Fruit fly (Drosophila melanogaster) whole organism, larva: Measurements from ENCODE around the gene Toll-6.

ENCODE experiments used
- noc ChIP-seq: fragments of 200-800 bp; sonication (Bioruptor generic); optimal IDR thresholded peaks from 3 replicates; lab custom pipeline; 2019; ENCODE audit warnings: missing biosample characterization, mild to moderate bottlenecking, missing genetic modification characterization, moderate library complexity

Toll-6 gene

DNA sequence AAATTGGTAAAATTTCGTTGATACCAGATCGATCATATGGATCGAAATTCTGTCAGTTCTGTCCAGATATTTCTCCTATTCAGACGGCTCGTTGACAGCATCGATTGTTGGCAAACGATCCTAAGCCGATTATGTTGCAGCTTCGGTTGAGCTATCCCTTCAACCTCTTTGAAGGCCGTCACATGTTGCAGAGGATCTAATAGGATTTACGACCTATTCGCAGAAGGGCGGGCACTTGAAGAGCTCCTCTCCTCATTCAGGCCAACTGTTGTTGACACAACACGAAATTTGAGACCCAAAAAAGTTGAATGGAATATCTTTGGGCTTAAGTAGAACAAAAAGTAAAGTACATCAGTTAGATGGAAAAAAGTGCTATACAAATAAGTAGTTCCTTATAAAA, 14.3 kb upstream of the Toll-6 start:
- TF ChIP-seq noc (tag; lab: Kevin White, UChicago) = no peak

DNA sequence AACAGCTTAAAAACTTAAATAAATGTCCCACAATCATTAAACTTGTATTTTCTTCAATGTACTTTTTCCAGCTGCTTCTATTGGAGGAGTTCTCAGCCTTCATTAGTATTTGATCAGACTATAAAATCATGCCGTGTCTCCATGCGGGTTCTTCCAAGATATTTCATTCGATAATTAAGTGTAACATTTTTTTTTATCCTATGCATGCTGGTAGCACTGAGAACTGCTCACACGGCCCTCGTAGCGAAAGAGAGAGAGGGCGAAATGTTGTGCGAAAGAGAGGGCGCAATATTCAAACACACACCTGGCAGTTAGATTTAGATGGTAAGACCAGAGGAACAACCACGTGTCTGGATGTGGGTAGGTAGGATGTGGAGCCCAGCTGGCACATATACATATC, 11.0 kb upstream of the Toll-6 start:
- no peak for TF ChIP-seq noc (tag; lab: Kevin White, UChicago)

DNA sequence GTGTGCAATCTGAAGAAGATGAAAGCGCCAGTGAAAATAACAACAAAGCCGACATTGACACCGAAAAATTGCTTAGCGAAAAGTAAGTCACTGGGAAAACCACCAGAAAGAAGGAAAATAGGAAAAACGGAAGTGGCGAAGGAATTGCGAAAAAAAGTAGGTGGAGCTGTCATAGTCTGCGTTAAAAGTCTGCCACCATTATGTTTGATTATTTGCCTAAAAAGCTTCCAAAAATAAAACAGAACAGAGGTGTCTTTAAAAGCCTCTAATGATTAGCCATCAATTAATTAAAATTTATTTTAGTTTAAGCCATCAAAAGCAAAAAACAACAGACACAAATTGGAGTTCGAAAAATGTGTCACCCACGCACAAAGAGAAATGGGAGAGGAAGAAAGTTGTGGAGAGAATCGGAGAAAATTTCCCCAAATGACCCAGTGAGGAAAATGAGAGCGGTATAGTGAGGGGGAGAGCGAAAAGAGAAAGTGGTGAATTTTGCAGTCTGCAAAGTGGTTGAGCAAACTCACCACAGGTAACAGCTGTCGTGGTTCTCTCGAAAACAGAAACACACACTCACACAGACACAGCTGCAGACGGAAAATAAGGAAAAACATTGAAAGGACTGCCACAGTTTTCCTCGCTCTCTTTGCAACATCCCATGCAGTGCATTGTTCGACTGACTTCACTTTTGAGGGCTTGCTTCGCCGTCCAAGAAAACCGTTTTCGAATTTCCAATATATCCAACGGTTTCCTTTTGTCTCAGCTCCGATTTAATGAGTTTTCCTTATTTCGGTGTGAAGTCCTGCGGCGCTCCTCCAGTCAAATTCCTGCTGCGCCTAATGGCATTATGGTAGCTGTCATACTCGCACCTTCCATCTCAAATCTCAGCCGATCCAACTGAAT, 7.0 kb upstream of the Toll-6 start:
- TF ChIP-seq noc (tag; lab: Kevin White, UChicago) = no peak

DNA sequence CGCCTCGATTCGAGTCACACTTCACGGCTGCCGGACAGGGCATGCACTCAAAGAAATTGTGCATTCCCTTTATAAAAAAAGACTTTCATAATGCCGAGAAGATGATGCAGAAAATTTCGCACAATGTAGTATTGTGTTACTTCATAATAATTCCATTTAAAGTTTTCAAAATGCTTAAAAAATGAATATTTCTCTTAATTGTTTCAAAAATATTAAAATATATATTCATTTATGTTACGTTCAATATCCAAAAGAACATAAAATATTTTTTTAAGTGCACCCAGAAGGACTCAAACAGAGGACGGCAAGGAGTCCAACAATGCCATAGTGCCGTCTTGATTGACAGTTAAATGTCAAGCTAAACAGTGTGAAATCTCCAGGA, 6.3 kb upstream of the Toll-6 start:
- no peak for TF ChIP-seq noc (tag; lab: Kevin White, UChicago)

DNA sequence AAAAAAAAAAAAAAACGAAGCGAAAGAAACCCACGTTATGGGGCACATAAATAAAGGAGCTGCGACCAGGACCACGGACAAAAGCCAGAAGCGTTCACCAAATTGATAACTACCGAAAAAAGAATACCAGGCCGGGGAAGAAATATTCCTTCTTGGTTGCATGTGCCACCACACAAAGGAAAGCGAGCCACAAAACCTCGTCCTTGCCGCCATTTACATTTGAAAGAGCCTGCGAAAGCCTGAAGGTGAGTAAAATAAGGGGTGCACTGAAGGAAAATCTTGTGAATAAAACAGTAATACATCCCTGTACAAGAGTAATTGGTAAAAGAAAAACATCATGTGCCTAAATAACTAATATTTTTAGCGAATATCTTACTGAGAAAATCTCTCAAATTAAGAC, 1.9 kb upstream of the Toll-6 start:
- no peak for TF ChIP-seq noc (tag; lab: Kevin White, UChicago)

DNA sequence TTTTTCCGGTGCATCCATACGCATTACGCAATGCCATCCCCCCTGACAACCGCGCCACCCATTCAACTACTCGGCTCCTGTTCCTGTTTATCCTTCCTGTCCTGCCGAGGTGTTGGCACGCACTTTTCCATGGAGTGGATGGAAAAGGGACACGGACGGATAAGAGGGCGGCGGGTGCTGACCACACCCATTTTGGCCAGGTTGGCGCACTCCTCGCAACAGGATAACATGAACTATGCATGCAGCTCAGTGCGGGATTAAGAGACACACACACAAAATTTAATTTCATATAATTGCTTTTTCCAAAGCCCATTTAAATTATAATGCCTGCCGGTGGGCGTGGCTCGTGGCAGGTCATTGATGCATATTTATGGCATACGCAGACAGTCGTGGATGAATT, 8.4 kb downstream of the Toll-6 start:
- TF ChIP-seq noc (tag; lab: Kevin White, UChicago) = no peak

DNA sequence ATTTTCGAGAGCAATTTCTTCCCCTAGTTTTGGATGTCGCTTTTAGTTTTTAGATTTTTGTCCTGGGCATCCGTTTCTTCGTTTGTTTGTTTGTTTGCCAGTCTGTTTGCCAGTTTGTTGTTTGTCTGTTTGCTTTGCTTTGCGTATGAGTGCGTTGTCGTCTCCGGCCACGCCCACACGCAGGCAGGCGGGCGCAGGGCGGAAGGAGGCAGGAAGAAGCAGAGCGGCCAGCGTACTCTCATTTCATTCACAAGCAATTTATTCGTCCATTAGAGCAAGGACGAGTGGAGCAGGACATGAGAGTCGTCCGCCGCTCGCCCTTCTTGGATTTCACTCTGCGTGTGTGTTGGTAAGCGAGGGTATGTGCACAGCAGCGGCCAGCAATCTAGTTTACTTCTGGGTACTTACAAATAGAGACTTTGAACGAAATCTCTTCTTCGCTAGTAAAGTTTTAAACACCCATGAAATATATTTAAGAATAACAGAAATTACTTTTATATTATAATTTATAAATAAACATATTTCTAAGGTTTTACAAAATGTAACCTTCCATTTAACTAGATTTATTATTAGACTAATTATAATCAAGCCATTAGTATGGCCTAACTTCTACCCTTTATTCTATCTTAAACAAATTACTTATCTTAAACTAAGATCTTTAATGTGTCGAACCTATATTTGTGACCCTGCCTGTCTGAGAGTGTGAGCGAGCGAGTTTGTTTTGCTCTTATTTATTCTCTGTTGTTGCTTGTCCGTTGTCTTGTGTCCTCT, 11.4 kb downstream of the Toll-6 start:
- no peak for TF ChIP-seq noc (tag; lab: Kevin White, UChicago)

DNA sequence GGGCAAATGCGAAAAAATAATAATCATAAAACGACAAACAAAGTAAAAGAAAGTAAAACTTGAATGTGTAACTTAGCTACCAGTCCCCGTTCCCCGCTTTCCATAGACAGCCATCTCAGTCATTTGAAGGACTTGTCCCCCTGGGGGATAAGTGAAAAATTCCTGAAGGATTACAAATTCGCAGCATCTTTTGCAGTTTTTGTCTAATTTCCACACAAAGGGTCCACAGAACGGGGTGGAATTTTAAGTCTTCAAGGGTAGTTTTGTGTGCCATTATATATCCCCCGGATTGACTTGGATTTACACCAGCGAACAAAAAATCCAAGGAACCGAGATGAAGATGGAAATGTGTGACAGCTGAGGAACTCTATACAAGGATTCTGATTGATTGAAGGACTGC, 12.3 kb downstream of the Toll-6 start:
- TF ChIP-seq noc (tag; lab: Kevin White, UChicago) = no peak

DNA sequence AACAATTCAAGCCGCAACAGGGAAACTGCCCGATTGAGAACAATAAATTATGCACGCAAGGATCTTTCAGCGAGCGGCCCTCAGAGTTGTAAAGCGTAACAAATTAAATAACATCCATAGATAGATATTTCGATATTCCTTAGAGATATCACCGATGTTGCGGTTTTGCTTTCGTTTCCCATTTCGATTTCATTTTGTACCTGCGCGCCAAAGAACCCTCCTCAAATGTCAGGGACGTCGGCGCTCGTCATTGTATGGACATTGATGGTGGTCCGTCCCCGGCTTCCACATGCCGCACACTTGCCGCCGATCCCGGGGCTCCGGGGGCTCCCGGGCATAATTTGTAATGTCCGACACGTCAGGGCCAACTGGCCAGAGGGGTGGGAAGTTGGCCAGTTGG, 15.6 kb downstream of the Toll-6 start:
- no peak for TF ChIP-seq noc (tag; lab: Kevin White, UChicago)

DNA sequence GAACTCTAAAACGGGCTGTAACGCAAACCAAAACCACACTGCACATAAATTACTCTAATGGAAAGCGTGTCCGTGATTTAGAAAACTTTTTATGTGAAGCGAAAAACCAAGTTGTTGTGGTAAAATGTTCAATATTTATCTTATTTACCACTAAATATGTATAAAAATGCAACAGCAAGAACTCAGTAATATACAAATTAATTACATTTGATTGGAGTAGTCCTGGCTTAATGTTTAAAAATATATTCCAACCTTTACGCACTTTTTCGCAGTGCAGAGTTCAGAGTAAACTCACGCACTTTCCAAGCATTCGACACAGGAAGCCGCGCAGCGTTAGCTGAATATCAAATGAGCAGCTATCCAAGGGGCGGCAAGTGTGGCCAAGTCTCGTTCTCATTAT, 16.0 kb downstream of the Toll-6 start:
- no peak for TF ChIP-seq noc (tag; lab: Kevin White, UChicago)

DNA sequence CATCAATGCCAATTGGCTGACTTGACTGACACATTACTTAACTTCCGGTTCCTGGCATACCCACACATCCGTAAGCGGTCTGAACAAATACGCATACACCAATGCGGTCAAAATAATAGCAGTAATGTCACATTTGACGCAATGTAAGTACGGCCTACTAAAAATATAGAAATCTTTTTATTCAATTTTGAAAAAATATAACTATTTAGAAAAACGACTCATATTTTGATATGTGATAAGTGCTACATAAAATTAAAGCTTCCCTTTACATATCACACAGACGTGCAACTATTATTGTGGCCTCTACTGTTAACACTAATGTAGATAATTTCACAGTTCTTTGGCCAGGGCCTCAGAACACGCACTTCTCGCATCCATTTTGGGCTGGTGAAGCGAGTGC, 17.2 kb downstream of the Toll-6 start:
- TF ChIP-seq noc (tag; lab: Kevin White, UChicago) = no peak

DNA sequence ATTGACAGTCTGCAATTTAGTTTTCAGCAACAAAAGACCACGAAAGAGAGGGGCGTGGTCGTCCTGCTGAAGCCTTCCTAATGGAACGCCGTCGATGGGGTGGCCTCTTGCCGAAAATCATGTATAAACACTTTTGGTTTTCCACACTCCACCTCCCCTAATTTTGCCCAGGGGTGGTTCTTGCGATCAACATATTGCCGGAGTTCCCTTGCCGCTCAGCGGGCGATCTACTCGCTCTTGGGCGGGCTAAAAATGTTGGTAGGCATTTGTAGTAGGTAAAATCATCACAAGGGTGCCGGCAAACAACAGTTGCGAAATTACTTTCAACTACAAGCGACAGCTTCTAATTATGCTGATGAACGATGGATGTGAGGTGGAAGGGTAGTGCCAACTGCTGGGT, 18.3 kb downstream of the Toll-6 start:
- TF ChIP-seq noc (tag; lab: Kevin White, UChicago) = no peak

DNA sequence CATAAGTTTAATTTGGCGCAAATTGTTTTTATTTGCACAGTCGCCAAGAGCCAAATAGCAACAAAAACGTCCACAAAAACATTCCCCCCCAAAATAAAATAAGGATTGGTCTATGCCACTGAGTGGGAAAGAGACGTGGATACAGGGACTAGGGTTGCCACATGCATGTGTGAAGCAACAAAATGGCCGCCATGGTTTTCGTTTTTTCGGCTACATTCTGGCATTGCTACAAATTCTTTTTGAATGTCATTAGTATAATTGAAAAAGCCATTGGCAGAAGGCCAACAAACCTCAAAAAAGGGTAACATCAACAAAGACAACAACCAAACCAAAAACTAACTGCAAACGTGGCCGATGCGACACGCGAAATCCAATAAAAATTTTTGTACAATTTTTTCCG, 21.0 kb downstream of the Toll-6 start:
- TF ChIP-seq noc (tag; lab: Kevin White, UChicago) = no peak

DNA sequence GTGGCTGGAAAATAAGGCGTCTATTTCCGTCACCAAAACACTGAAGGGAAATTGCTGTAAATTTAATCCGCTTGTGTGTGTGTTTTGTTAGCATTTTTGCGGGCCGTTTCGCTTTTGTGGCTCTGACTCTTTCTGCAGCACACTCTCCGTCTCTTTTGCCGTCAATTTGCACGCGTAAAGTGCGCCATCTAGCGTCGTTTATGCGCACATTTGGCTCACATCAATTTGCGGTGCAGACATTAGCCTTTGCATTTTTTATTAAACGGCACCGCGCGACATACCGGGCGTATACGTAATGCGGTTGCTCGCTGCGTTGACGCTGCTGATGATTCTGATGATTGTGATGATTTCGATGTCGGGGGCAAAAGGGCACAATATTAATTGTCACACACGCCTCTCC, 29.8 kb downstream of the Toll-6 start:
- no peak for TF ChIP-seq noc (tag; lab: Kevin White, UChicago)
